Worm (Caenorhabditis elegans) whole organism, mixed stage, embryonic: ENCODE data around the gene ugt-51.

ENCODE experiments used
- M03D4.4 ChIP-seq: sonication (generic microtip); optimal IDR thresholded peaks from 2 replicates; lab custom pipeline; 2017; ENCODE audit warnings: mild to moderate bottlenecking, missing genetic modification characterization, missing compliant biosample characterization
- blmp-1 ChIP-seq: fragments of 150-350 bp; optimal IDR thresholded peaks from 2 replicates; lab custom pipeline; 2014; ENCODE audit warnings: missing biosample characterization, missing genetic modification characterization
- ceh-39 ChIP-seq: fragments of 150-350 bp; optimal IDR thresholded peaks from 2 replicates; lab custom pipeline; 2014; ENCODE audit warnings: missing biosample characterization, missing genetic modification characterization
- ceh-83 ChIP-seq: fragments of 200-800 bp; sonication (Bioruptor generic); optimal IDR thresholded peaks from 2 replicates; lab custom pipeline; 2018; ENCODE audit warnings: mild to moderate bottlenecking, missing genetic modification characterization, missing compliant biosample characterization
- ces-1 ChIP-seq: fragments of 150-350 bp; optimal IDR thresholded peaks from 2 replicates; lab custom pipeline; 2014; ENCODE audit warnings: missing biosample characterization, missing genetic modification reagents, missing genetic modification characterization
- drap-1 ChIP-seq: fragments of 200-800 bp; sonication (Bioruptor generic); optimal IDR thresholded peaks from 3 replicates; lab custom pipeline; 2018; ENCODE audit warnings: mild to moderate bottlenecking, missing genetic modification characterization, missing compliant biosample characterization
- flh-1 ChIP-seq: fragments of 200-800 bp; sonication (Bioruptor generic); optimal IDR thresholded peaks from 2 replicates; lab custom pipeline; 2018; ENCODE audit warnings: mild to moderate bottlenecking, missing genetic modification characterization, moderate library complexity, missing compliant biosample characterization
- ham-2 ChIP-seq: fragments of 200-800 bp; sonication (Bioruptor generic); optimal IDR thresholded peaks from 2 replicates; lab custom pipeline; 2018; ENCODE audit warnings: mild to moderate bottlenecking, missing genetic modification characterization, missing compliant biosample characterization
- lin-13 ChIP-seq: fragments of 150-350 bp; optimal IDR thresholded peaks from 2 replicates; lab custom pipeline; 2014; ENCODE audit warnings: missing biosample characterization, missing genetic modification characterization
- lin-32 ChIP-seq: fragments of 200-800 bp; sonication (Bioruptor generic); optimal IDR thresholded peaks from 2 replicates; lab custom pipeline; 2018; ENCODE audit warnings: mild to moderate bottlenecking, missing genetic modification characterization, missing compliant biosample characterization
- lsy-2 ChIP-seq: fragments of 150-350 bp; optimal IDR thresholded peaks from 2 replicates; lab custom pipeline; 2014; ENCODE audit warnings: missing biosample characterization, missing genetic modification characterization
- mab-5 ChIP-seq: fragments of 150-350 bp; optimal IDR thresholded peaks from 2 replicates; lab custom pipeline; 2014; ENCODE audit warnings: missing biosample characterization, missing genetic modification characterization
- mep-1 ChIP-seq: fragments of 150-350 bp; optimal IDR thresholded peaks from 2 replicates; lab custom pipeline; 2017; ENCODE audit warnings: missing biosample characterization, missing genetic modification reagents, missing genetic modification characterization, inconsistent platforms
- nhr-2 ChIP-seq: fragments of 150-350 bp; optimal IDR thresholded peaks from 2 replicates; lab custom pipeline; 2014; ENCODE audit warnings: missing biosample characterization, missing genetic modification characterization
- nhr-237 ChIP-seq: fragments of 150-350 bp; optimal IDR thresholded peaks from 2 replicates; lab custom pipeline; 2014; ENCODE audit warnings: missing biosample characterization, missing genetic modification characterization
- nhr-28 ChIP-seq: fragments of 150-350 bp; optimal IDR thresholded peaks from 2 replicates; lab custom pipeline; 2014; ENCODE audit warnings: missing biosample characterization, missing genetic modification characterization
- nhr-76 ChIP-seq: sonication (generic microtip); optimal IDR thresholded peaks from 2 replicates; lab custom pipeline; 2017; ENCODE audit warnings: missing biosample characterization, missing genetic modification characterization
- pha-4 ChIP-seq: fragments of 150-350 bp; optimal IDR thresholded peaks from 2 replicates; lab custom pipeline; 2018; ENCODE audit warnings: missing biosample characterization, missing genetic modification reagents, missing genetic modification characterization
- sem-2 ChIP-seq: fragments of 200-800 bp; sonication (Bioruptor generic); optimal IDR thresholded peaks from 2 replicates; lab custom pipeline; 2018; ENCODE audit warnings: mild to moderate bottlenecking, missing genetic modification characterization, missing compliant biosample characterization
- snpc-4 ChIP-seq: fragments of 150-350 bp; optimal IDR thresholded peaks from 2 replicates; lab custom pipeline; 2014; ENCODE audit warnings: missing biosample characterization, missing genetic modification characterization
- sptf-1 ChIP-seq: sonication (generic microtip); optimal IDR thresholded peaks from 2 replicates; lab custom pipeline; 2017; ENCODE audit warnings: mild to moderate bottlenecking, missing genetic modification characterization, moderate library complexity, missing compliant biosample characterization
- tbx-8 ChIP-seq: fragments of 200-800 bp; sonication (Bioruptor generic); optimal IDR thresholded peaks from 2 replicates; lab custom pipeline; 2018; ENCODE audit warnings: mild to moderate bottlenecking, missing genetic modification characterization, moderate library complexity, missing compliant biosample characterization
- unc-120 ChIP-seq: sonication (generic microtip); optimal IDR thresholded peaks from 2 replicates; lab custom pipeline; 2017; ENCODE audit warnings: missing genetic modification characterization, missing compliant biosample characterization; ENCODE audit not compliant: poor library complexity, severe bottlenecking
- unc-39 ChIP-seq: fragments of 150-350 bp; optimal IDR thresholded peaks from 2 replicates; lab custom pipeline; 2014; ENCODE audit warnings: missing biosample characterization, missing genetic modification characterization
- unc-62 ChIP-seq: fragments of 150-350 bp; optimal IDR thresholded peaks from 2 replicates; lab custom pipeline; 2014; ENCODE audit warnings: missing biosample characterization, missing genetic modification reagents, missing genetic modification characterization
- zip-8 ChIP-seq: fragments of 150-350 bp; optimal IDR thresholded peaks from 2 replicates; lab custom pipeline; 2014; ENCODE audit warnings: missing biosample characterization, missing genetic modification characterization
- ztf-11 ChIP-seq: fragments of 150-350 bp; optimal IDR thresholded peaks from 2 replicates; lab custom pipeline; 2014; ENCODE audit warnings: missing biosample characterization, missing genetic modification characterization

Gene ugt-51

ce11 chrV:5157660-5158059 lies 19.4 kb downstream of the ugt-51 start, which contains the start of gene srx-39:
Gene srx-39 (minus strand): TSS chrV:5157760.
- TF ChIP-seq lin-32, result no peak
- no peak for TF ChIP-seq ham-2 (GFP tag; lab: Kevin White, UChicago)
- TF ChIP-seq mep-1 (tag; lab: Kevin White, UChicago), result no peak
- TF ChIP-seq tbx-8 (GFP tag; lab: Kevin White, UChicago), result no peak
- TF ChIP-seq lsy-2 (tag; lab: Kevin White, UChicago), result no peak
- no peak for TF ChIP-seq unc-120 (tag; lab: Kevin White, UChicago)
- TF ChIP-seq nhr-28 (tag; lab: Kevin White, UChicago), result no peak
- TF ChIP-seq ceh-39 (tag; lab: Kevin White, UChicago), result no peak
- no peak for TF ChIP-seq pha-4 (tag; lab: Kevin White, UChicago)
- no peak for TF ChIP-seq zip-8 (tag; lab: Kevin White, UChicago)
- no peak for TF ChIP-seq sptf-1 (tag; lab: Kevin White, UChicago)
- TF ChIP-seq unc-62 (GFP tag; lab: Kevin White, UChicago), result no peak
- no peak for TF ChIP-seq blmp-1
- no peak for TF ChIP-seq unc-39 (tag; lab: Kevin White, UChicago)
- TF ChIP-seq sem-2 (GFP tag; lab: Kevin White, UChicago), result no peak
- no peak for TF ChIP-seq flh-1 (GFP tag; lab: Kevin White, UChicago)
- no peak for TF ChIP-seq nhr-76 (tag; lab: Kevin White, UChicago)

ce11 chrV:5155516-5155915 lies 21.6 kb downstream of the ugt-51 start, which contains the start of gene srx-38:
Gene srx-38 (minus strand): TSS chrV:5155616.
- TF ChIP-seq tbx-8 (GFP tag; lab: Kevin White, UChicago) (no peak), ceh-39 (tag; lab: Kevin White, UChicago) (no peak), zip-8 (tag; lab: Kevin White, UChicago) (no peak), snpc-4 (tag; lab: Kevin White, UChicago) (no peak), ces-1 (GFP tag; lab: Kevin White, UChicago) (no peak), ceh-83 (GFP tag; lab: Kevin White, UChicago) (no peak)

- TF ChIP-seq drap-1 (GFP tag; lab: Kevin White, UChicago), result no peak
- TF ChIP-seq unc-120 (tag; lab: Kevin White, UChicago), result no peak
- no peak for TF ChIP-seq tbx-8 (GFP tag; lab: Kevin White, UChicago)
Observed at ce11 chrV:5150880-5151279, 26.2 kb downstream of the ugt-51 start, which contains the start of gene srh-130. Gene srh-130 (plus strand): TSS chrV:5151180.

- TF ChIP-seq mab-5 (tag; lab: Kevin White, UChicago) (no peak), zip-8 (tag; lab: Kevin White, UChicago) (no peak), ceh-83 (GFP tag; lab: Kevin White, UChicago) (no peak), mep-1 (tag; lab: Kevin White, UChicago) (no peak), sptf-1 (tag; lab: Kevin White, UChicago) (no peak), ces-1 (GFP tag; lab: Kevin White, UChicago) (no peak), ztf-11 (no peak), ham-2 (GFP tag; lab: Kevin White, UChicago) (no peak), pha-4 (tag; lab: Kevin White, UChicago) (no peak), unc-62 (GFP tag; lab: Kevin White, UChicago) (no peak), lsy-2 (tag; lab: Kevin White, UChicago) (no peak), lin-13 (tag; lab: Kevin White, UChicago) (no peak), drap-1 (GFP tag; lab: Kevin White, UChicago) (no peak), lin-32 (no peak), snpc-4 (tag; lab: Kevin White, UChicago) (no peak), nhr-76 (tag; lab: Kevin White, UChicago) (no peak), unc-120 (tag; lab: Kevin White, UChicago) (no peak)
Observed at ce11 chrV:5146394-5146793, 30.7 kb downstream of the ugt-51 start, which contains the start of gene F14F9.6. Gene F14F9.6 (minus strand): TSS chrV:5146494.

- TF ChIP-seq pha-4 (tag; lab: Kevin White, UChicago) (no peak), nhr-28 (tag; lab: Kevin White, UChicago) (no peak), unc-120 (tag; lab: Kevin White, UChicago) (no peak), tbx-8 (GFP tag; lab: Kevin White, UChicago) (no peak), M03D4.4 (tag; lab: Kevin White, UChicago) (no peak), sem-2 (GFP tag; lab: Kevin White, UChicago) (no peak), nhr-2 (tag; lab: Kevin White, UChicago) (no peak), zip-8 (tag; lab: Kevin White, UChicago) (peak; percentile 73)
Observed at ce11 chrV:5144541-5144940, 32.6 kb downstream of the ugt-51 start, which contains the start of gene F14F9.2. Gene F14F9.2 (plus strand): TSS chrV:5144841.

ce11 chrV:5143785-5144184 lies 33.3 kb downstream of the ugt-51 start, which contains the start of gene srh-129:
Gene srh-129 (minus strand): TSS chrV:5143885.
- TF ChIP-seq unc-62 (GFP tag; lab: Kevin White, UChicago) (no peak), nhr-237 (tag; lab: Kevin White, UChicago) (no peak), lin-32 (no peak), ceh-39 (tag; lab: Kevin White, UChicago) (no peak), unc-120 (tag; lab: Kevin White, UChicago) (no peak), tbx-8 (GFP tag; lab: Kevin White, UChicago) (no peak)
